Worm (Caenorhabditis elegans): ENCODE data around the gene dod-23.

The dod-23 gene

ce11 chrII:8438791-8439287, 39.9 kb upstream of the dod-23 start, which contains the start of gene lips-10:
Gene lips-10, plus strand, starts transcription at chrII:8439168.
- no peak for TF ChIP-seq nhr-11 (tag; optimal IDR thresholded peaks at IDR 0.05)
- no peak for TF ChIP-seq nhr-21 (tag; optimal IDR thresholded peaks at IDR 0.05)
- TF ChIP-seq nhr-77 (tag; optimal IDR thresholded peaks at IDR 0.05): no peak
- no peak for TF ChIP-seq sma-3 (GFP tag; optimal IDR thresholded peaks at IDR 0.05)
- no peak for TF ChIP-seq lin-13 (GFP tag; optimal IDR thresholded peaks at IDR 0.05)
- TF ChIP-seq F13H6.1 (tag; optimal IDR thresholded peaks at IDR 0.05): no peak
- no peak for TF ChIP-seq gmeb-1 (tag; optimal IDR thresholded peaks at IDR 0.05)
- no peak for TF ChIP-seq lin-39 (tag; optimal IDR thresholded peaks at IDR 0.05)
- no peak for TF ChIP-seq nhr-129 (tag; optimal IDR thresholded peaks at IDR 0.05)
- TF ChIP-seq lsy-2 (tag; optimal IDR thresholded peaks at IDR 0.05): no peak
- no peak for TF ChIP-seq sma-9 (GFP tag; optimal IDR thresholded peaks at IDR 0.05)
- TF ChIP-seq sma-9 (tag; optimal IDR thresholded peaks at IDR 0.05): no peak
- TF ChIP-seq nhr-25 (tag; optimal IDR thresholded peaks at IDR 0.05): peak; percentile 46
- TF ChIP-seq dmd-4 (tag; optimal IDR thresholded peaks at IDR 0.05): no peak
- no peak for TF ChIP-seq aly-2 (tag; optimal IDR thresholded peaks at IDR 0.05)
- peak; percentile 82 for TF ChIP-seq blmp-1 (tag; optimal IDR thresholded peaks at IDR 0.05; ENCODE audit: insufficient read depth)
- TF ChIP-seq elt-1 (tag; optimal IDR thresholded peaks at IDR 0.05): no peak
- no peak for TF ChIP-seq lin-11 (tag; optimal IDR thresholded peaks at IDR 0.05)
- TF ChIP-seq sem-4 (tag; optimal IDR thresholded peaks at IDR 0.05): no peak

ce11 chrII:8437035-8437434, 38.1 kb upstream of the dod-23 start, which contains the start of gene acp-3:
Gene acp-3, minus strand, starts transcription at chrII:8437135.
- TF ChIP-seq ZK546.5 (tag; optimal IDR thresholded peaks at IDR 0.05): no peak
- no peak for TF ChIP-seq F13H6.1 (tag; optimal IDR thresholded peaks at IDR 0.05)
- TF ChIP-seq sma-9 (GFP tag; optimal IDR thresholded peaks at IDR 0.05): no peak
- TF ChIP-seq sma-9 (tag; optimal IDR thresholded peaks at IDR 0.05): no peak
- no peak for TF ChIP-seq mdl-1 (tag; optimal IDR thresholded peaks at IDR 0.05)
- no peak for TF ChIP-seq ceh-82 (tag; optimal IDR thresholded peaks at IDR 0.05)
- TF ChIP-seq nhr-12 (tag; optimal IDR thresholded peaks at IDR 0.05): no peak
- TF ChIP-seq lin-39 (tag; optimal IDR thresholded peaks at IDR 0.05): no peak
- TF ChIP-seq ztf-11 (tag; optimal IDR thresholded peaks at IDR 0.05): no peak
- TF ChIP-seq R02D3.7 (tag; optimal IDR thresholded peaks at IDR 0.05): no peak
- TF ChIP-seq gmeb-1 (tag; optimal IDR thresholded peaks at IDR 0.05): no peak
- no peak for TF ChIP-seq sem-4 (tag; optimal IDR thresholded peaks at IDR 0.05)

DNA sequence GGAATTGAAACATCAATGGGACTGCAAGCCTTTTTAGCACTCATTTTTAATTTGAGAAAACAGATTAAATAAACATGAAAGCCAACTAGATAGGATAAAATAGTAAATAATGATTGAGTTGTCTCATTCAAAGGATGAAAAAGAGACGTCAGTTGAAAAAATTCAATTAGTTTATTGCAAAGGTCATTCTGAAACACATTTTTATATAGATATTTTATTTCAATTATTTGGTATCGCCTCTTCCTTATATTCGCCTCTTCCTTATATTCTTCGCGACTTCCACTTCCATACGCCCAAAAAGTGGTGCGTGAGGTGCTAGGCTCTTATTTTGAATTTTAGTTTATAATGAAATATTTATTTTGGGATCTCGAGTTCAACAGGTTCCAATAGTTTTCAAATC, 36.0 kb upstream of the dod-23 start, which contains the start of gene acp-4:
TSS of gene acp-4 (minus strand) at position 101 of the 400 bp plus-strand sequence.
- TF ChIP-seq nhr-21 (tag; optimal IDR thresholded peaks at IDR 0.05) (no peak), ama-1 (optimal IDR thresholded peaks at IDR 0.05) (no peak), ZK546.5 (tag; optimal IDR thresholded peaks at IDR 0.05) (no peak), Y55F3AM.14 (GFP tag; optimal IDR thresholded peaks at IDR 0.05) (no peak), sma-3 (GFP tag; optimal IDR thresholded peaks at IDR 0.05) (no peak), R02D3.7 (tag; optimal IDR thresholded peaks at IDR 0.05) (no peak), nhr-11 (tag; optimal IDR thresholded peaks at IDR 0.05) (no peak), unc-55 (GFP tag; optimal IDR thresholded peaks at IDR 0.05) (no peak), unc-62 (GFP tag; optimal IDR thresholded peaks at IDR 0.05) (no peak), crh-2 (tag; optimal IDR thresholded peaks at IDR 0.05) (no peak), peb-1 (tag; optimal IDR thresholded peaks at IDR 0.05) (no peak), sma-9 (GFP tag; optimal IDR thresholded peaks at IDR 0.05) (no peak), sma-9 (tag; optimal IDR thresholded peaks at IDR 0.05) (no peak), gmeb-1 (tag; optimal IDR thresholded peaks at IDR 0.05) (no peak), ztf-4 (tag; optimal IDR thresholded peaks at IDR 0.05) (no peak), unc-39 (tag; optimal IDR thresholded peaks at IDR 0.05) (no peak), ceh-82 (tag; optimal IDR thresholded peaks at IDR 0.05) (no peak), lin-39 (tag; optimal IDR thresholded peaks at IDR 0.05) (no peak), nhr-237 (tag; optimal IDR thresholded peaks at IDR 0.05) (no peak)

DNA sequence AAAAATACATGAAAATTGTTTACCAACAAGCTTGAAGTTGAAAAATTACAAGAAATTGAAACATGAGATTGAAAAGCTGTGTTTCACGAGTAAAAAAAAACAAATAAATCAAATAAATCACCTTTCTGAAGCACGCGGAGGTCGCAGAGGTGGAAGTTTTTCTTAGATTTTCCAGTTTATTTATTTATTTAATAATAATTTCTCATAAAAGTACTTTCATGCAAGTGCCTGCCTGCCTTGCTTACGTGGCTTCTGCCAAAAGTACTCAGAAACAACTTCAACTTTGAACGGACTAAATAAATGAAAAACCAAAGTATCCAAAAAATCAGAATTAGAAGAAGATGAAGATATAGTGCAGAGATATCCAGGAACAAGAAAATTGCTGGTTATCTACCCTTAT, 33.0 kb upstream of the dod-23 start, which contains the start of gene acp-2:
TSS of gene acp-2 (minus strand) at position 101 of the 400 bp plus-strand sequence.
- TF ChIP-seq sma-9 (GFP tag; optimal IDR thresholded peaks at IDR 0.05) (no peak), sma-9 (tag; optimal IDR thresholded peaks at IDR 0.05) (no peak), lin-11 (tag; optimal IDR thresholded peaks at IDR 0.05) (no peak), lin-39 (tag; optimal IDR thresholded peaks at IDR 0.05) (no peak), C34F6.9 (tag; optimal IDR thresholded peaks at IDR 0.05) (no peak), egl-27 (tag; optimal IDR thresholded peaks at IDR 0.05) (no peak), unc-62 (GFP tag; optimal IDR thresholded peaks at IDR 0.05) (no peak), nhr-129 (tag; optimal IDR thresholded peaks at IDR 0.05) (no peak), ztf-11 (tag; optimal IDR thresholded peaks at IDR 0.05) (no peak), ZK546.5 (tag; optimal IDR thresholded peaks at IDR 0.05) (no peak)
